Worm (Caenorhabditis elegans): ENCODE measurements around the gene gipc-1.

ce11 chrIII:4870478-4870877, at the start of gene gipc-1:
- TF ChIP-seq unc-62 (GFP tag; optimal IDR thresholded peaks at IDR 0.05) (no peak), lin-32 (GFP tag; optimal IDR thresholded peaks at IDR 0.05) (no peak)

Measured in whole organism, mixed stage, embryonic.